Fruit fly (Drosophila melanogaster) whole organism, embryonic: Measurements from ENCODE around the gene CG6923.
A peak's percentile ranks its signal among the peaks of the same experiment; 100 is the strongest.

ENCODE experiments used
- ATbp ChIP-seq: fragments of 200-800 bp; sonication (Bioruptor generic); optimal IDR thresholded peaks from 2 replicates; lab custom pipeline; 2017; ENCODE audit warnings: missing biosample characterization, mild to moderate bottlenecking, missing genetic modification characterization, missing genetic modification reagents
- Atf3 ChIP-seq: fragments of 200-800 bp; sonication (Bioruptor generic); optimal IDR thresholded peaks from 3 replicates; lab custom pipeline; 2016; ENCODE audit warnings: missing biosample characterization, missing genetic modification characterization
- Blimp-1 ChIP-seq: fragments of 200-800 bp; sonication (Bioruptor generic); optimal IDR thresholded peaks from 3 replicates; lab custom pipeline; 2018; ENCODE audit warnings: missing biosample characterization, missing genetic modification characterization, mild to moderate bottlenecking, moderate library complexity, missing genetic modification reagents
- CG12219 ChIP-seq: fragments of 200-800 bp; sonication (Bioruptor generic); optimal IDR thresholded peaks from 3 replicates; lab custom pipeline; 2018; ENCODE audit warnings: missing biosample characterization, mild to moderate bottlenecking, missing genetic modification characterization
- CG12744 ChIP-seq: fragments of 200-800 bp; sonication (Bioruptor generic); optimal IDR thresholded peaks from 2 replicates; lab custom pipeline; 2016; ENCODE audit warnings: missing biosample characterization, missing genetic modification characterization
- CG13296 ChIP-seq: fragments of 200-800 bp; sonication (Bioruptor generic); optimal IDR thresholded peaks from 3 replicates; lab custom pipeline; 2018; ENCODE audit warnings: missing biosample characterization, mild to moderate bottlenecking, missing genetic modification characterization
- CG13624 ChIP-seq: fragments of 200-800 bp; sonication (Bioruptor generic); optimal IDR thresholded peaks from 2 replicates; lab custom pipeline; 2016; ENCODE audit warnings: missing biosample characterization, missing genetic modification characterization
- CG13894 ChIP-seq: fragments of 200-800 bp; sonication (Bioruptor generic); optimal IDR thresholded peaks from 3 replicates; lab custom pipeline; 2018; ENCODE audit warnings: missing biosample characterization, mild to moderate bottlenecking, missing genetic modification characterization, moderate library complexity
- CG14014 ChIP-seq: fragments of 200-800 bp; sonication (Bioruptor generic); IDR thresholded peaks from 2 replicates; pipeline ENCODE4 v1.3.6; 2022; ENCODE audit warnings: missing biosample characterization, missing genetic modification characterization
- CG14710 ChIP-seq: fragments of 200-800 bp; sonication (Bioruptor generic); optimal IDR thresholded peaks from 3 replicates; lab custom pipeline; 2019; ENCODE audit warnings: missing biosample characterization, mild to moderate bottlenecking, missing genetic modification characterization, moderate library complexity
- CG17612 ChIP-seq: fragments of 200-800 bp; sonication (Bioruptor generic); IDR thresholded peaks from 2 replicates; pipeline ENCODE4 v1.3.6; 2022; ENCODE audit warnings: missing biosample characterization, missing genetic modification characterization
- CG17912 ChIP-seq: fragments of 200-800 bp; sonication (Bioruptor generic); optimal IDR thresholded peaks from 2 replicates; lab custom pipeline; 2018; ENCODE audit warnings: missing biosample characterization, mild to moderate bottlenecking, missing genetic modification characterization
- CG30020 ChIP-seq: fragments of 200-800 bp; optimal IDR thresholded peaks from 2 replicates; lab custom pipeline; 2019; ENCODE audit warnings: missing biosample characterization, mild to moderate bottlenecking, missing genetic modification characterization, moderate library complexity
- CG32772 ChIP-seq: fragments of 200-800 bp; sonication (Bioruptor generic); IDR thresholded peaks from 2 replicates; pipeline ENCODE4 v1.3.6; 2022; ENCODE audit warnings: missing biosample characterization, missing genetic modification characterization
- CG4424 ChIP-seq: fragments of 200-800 bp; sonication (Bioruptor generic); optimal IDR thresholded peaks from 3 replicates; lab custom pipeline; 2016; ENCODE audit warnings: missing biosample characterization, missing genetic modification characterization
- CG4820 ChIP-seq: fragments of 200-800 bp; sonication (Bioruptor generic); optimal IDR thresholded peaks from 3 replicates; lab custom pipeline; 2016; ENCODE audit warnings: missing biosample characterization, missing genetic modification characterization
- CG5180 ChIP-seq: fragments of 200-800 bp; sonication (Bioruptor generic); optimal IDR thresholded peaks from 3 replicates; lab custom pipeline; 2017; ENCODE audit warnings: missing biosample characterization, missing genetic modification characterization, mild to moderate bottlenecking, moderate library complexity, missing genetic modification reagents
- CG6254 ChIP-seq: fragments of 200-800 bp; sonication (Bioruptor generic); optimal IDR thresholded peaks from 3 replicates; lab custom pipeline; 2017; ENCODE audit warnings: mild to moderate bottlenecking, missing biosample characterization, missing genetic modification reagents, missing genetic modification characterization
- CG6765 ChIP-seq: fragments of 200-800 bp; sonication (Bioruptor generic); optimal IDR thresholded peaks from 3 replicates; lab custom pipeline; 2017; ENCODE audit warnings: missing biosample characterization, mild to moderate bottlenecking, missing genetic modification characterization
- CG8089 ChIP-seq: fragments of 200-800 bp; sonication (Bioruptor generic); optimal IDR thresholded peaks from 3 replicates; lab custom pipeline; 2016; ENCODE audit warnings: missing biosample characterization, missing genetic modification characterization
- CG8359 ChIP-seq: fragments of 200-800 bp; sonication (Bioruptor generic); optimal IDR thresholded peaks from 2 replicates; lab custom pipeline; 2017; ENCODE audit warnings: missing biosample characterization, mild to moderate bottlenecking, missing genetic modification characterization, borderline replicate concordance
- CG9817 ChIP-seq: fragments of 200-800 bp; sonication (Bioruptor generic); optimal IDR thresholded peaks from 2 replicates; lab custom pipeline; 2018; ENCODE audit warnings: missing biosample characterization, mild to moderate bottlenecking, missing genetic modification characterization, moderate library complexity
- D19A ChIP-seq: fragments of 200-800 bp; optimal IDR thresholded peaks from 3 replicates; lab custom pipeline; 2019; ENCODE audit warnings: missing biosample characterization, mild to moderate bottlenecking, missing genetic modification characterization, moderate library complexity
- Dp ChIP-seq: fragments of 200-800 bp; sonication (Bioruptor generic); optimal IDR thresholded peaks from 2 replicates; lab custom pipeline; 2018; ENCODE audit warnings: missing biosample characterization, mild to moderate bottlenecking, missing genetic modification characterization, moderate library complexity
- Gug ChIP-seq: fragments of 200-800 bp; sonication (Bioruptor generic); IDR thresholded peaks from 4 replicates; pipeline ENCODE4 v1.3.6; 2022; ENCODE audit warnings: missing biosample characterization, missing genetic modification characterization
- Hmr ChIP-seq: fragments of 200-800 bp; sonication (Bioruptor generic); optimal IDR thresholded peaks from 3 replicates; lab custom pipeline; 2017; ENCODE audit warnings: mild to moderate bottlenecking, missing biosample characterization, missing genetic modification reagents, missing genetic modification characterization
- Hr51 ChIP-seq, 2 experiments: fragments of 200-800 bp; sonication (Bioruptor generic); optimal IDR thresholded peaks; 2 replicates in 1 of 2; 3 replicates in 1 of 2; lab custom pipeline; 2016 to 2018; ENCODE audit warnings: missing biosample characterization in 2 of 2, missing genetic modification characterization in 2 of 2, mild to moderate bottlenecking in 1 of 2, moderate library complexity in 1 of 2
- bigmax ChIP-seq: fragments of 200-800 bp; sonication (Bioruptor generic); optimal IDR thresholded peaks from 2 replicates; lab custom pipeline; 2018; ENCODE audit warnings: missing biosample characterization, mild to moderate bottlenecking, missing genetic modification characterization
- btn ChIP-seq: fragments of 200-800 bp; sonication (Bioruptor generic); optimal IDR thresholded peaks from 2 replicates; lab custom pipeline; 2016; ENCODE audit warnings: missing biosample characterization, missing genetic modification characterization
- cato ChIP-seq: fragments of 200-800 bp; sonication (Bioruptor generic); optimal IDR thresholded peaks from 2 replicates; lab custom pipeline; 2016; ENCODE audit warnings: missing biosample characterization, missing genetic modification characterization, borderline replicate concordance
- ci ChIP-seq: fragments of 200-800 bp; sonication (Bioruptor generic); IDR thresholded peaks from 3 replicates; pipeline ENCODE4 v1.3.6; 2022; ENCODE audit warnings: missing biosample characterization, missing genetic modification characterization
- da ChIP-seq: fragments of 200-800 bp; sonication (Bioruptor generic); optimal IDR thresholded peaks from 2 replicates; lab custom pipeline; 2016; ENCODE audit warnings: missing biosample characterization, missing genetic modification characterization
- eve ChIP-seq, 2 experiments: fragments of >200 bp; optimal IDR thresholded peaks; 2 replicates each; lab custom pipeline; 2017; ENCODE audit warnings: missing biosample characterization in 2 of 2, missing genetic modification characterization in 2 of 2
- fu2 ChIP-seq: fragments of 200-800 bp; sonication (Bioruptor generic); optimal IDR thresholded peaks from 2 replicates; lab custom pipeline; 2016; ENCODE audit warnings: missing biosample characterization, missing genetic modification characterization
- gro ChIP-seq: fragments of 200-800 bp; sonication (Bioruptor generic); optimal IDR thresholded peaks from 2 replicates; lab custom pipeline; 2016; ENCODE audit warnings: missing biosample characterization, missing genetic modification characterization
- hkb ChIP-seq, 2 experiments: fragments of 200-800 bp in 1 of 2; fragments of >200 bp in 1 of 2; sonication (Bioruptor generic) in 1 of 2; IDR thresholded peaks in 1 of 2; optimal IDR thresholded peaks in 1 of 2; 2 replicates each; pipeline versions ENCODE4 v1.3.6 to Lab custom; 2017 to 2022; ENCODE audit warnings: missing biosample characterization in 1 of 2, missing genetic modification characterization in 1 of 2
- inv ChIP-seq: fragments of 200-800 bp; sonication (Bioruptor generic); IDR thresholded peaks from 2 replicates; pipeline ENCODE4 v1.3.6; 2022; ENCODE audit warnings: missing biosample characterization, missing genetic modification characterization; ENCODE audit not compliant: partially characterized antibody
- jigr1 ChIP-seq: fragments of 200-800 bp; sonication (Bioruptor generic); IDR thresholded peaks from 3 replicates; pipeline ENCODE4 v1.3.6; 2022; ENCODE audit warnings: missing biosample characterization, missing genetic modification characterization
- ken ChIP-seq: fragments of 200-800 bp; sonication (Bioruptor generic); IDR thresholded peaks from 3 replicates; pipeline ENCODE4 v1.3.6; 2022; ENCODE audit warnings: missing biosample characterization, missing genetic modification characterization
- knrl ChIP-seq: fragments of 200-800 bp; sonication (Bioruptor generic); IDR thresholded peaks from 3 replicates; pipeline ENCODE4 v1.3.6; 2022; ENCODE audit warnings: missing biosample characterization, missing genetic modification characterization; ENCODE audit not compliant: partially characterized antibody
- luna ChIP-seq: fragments of 200-800 bp; sonication (Bioruptor generic); optimal IDR thresholded peaks from 2 replicates; lab custom pipeline; 2016; ENCODE audit warnings: missing biosample characterization, missing genetic modification characterization
- pfk ChIP-seq: fragments of 200-800 bp; sonication (Bioruptor generic); optimal IDR thresholded peaks from 2 replicates; lab custom pipeline; 2018; ENCODE audit warnings: missing biosample characterization, mild to moderate bottlenecking, missing genetic modification characterization, moderate library complexity
- psq ChIP-seq: fragments of 200-800 bp; sonication (Bioruptor generic); optimal IDR thresholded peaks from 2 replicates; lab custom pipeline; 2017; ENCODE audit warnings: missing biosample characterization, missing genetic modification characterization
- schlank ChIP-seq: fragments of 200-800 bp; sonication (Bioruptor generic); optimal IDR thresholded peaks from 2 replicates; lab custom pipeline; 2018; ENCODE audit warnings: missing biosample characterization, mild to moderate bottlenecking, missing genetic modification characterization
- sim ChIP-seq: fragments of 200-800 bp; sonication (Bioruptor generic); IDR thresholded peaks from 2 replicates; pipeline ENCODE4 v1.3.6; 2022; ENCODE audit warnings: missing biosample characterization, missing genetic modification characterization
- stc ChIP-seq: fragments of 200-800 bp; sonication (Bioruptor generic); IDR thresholded peaks from 2 replicates; pipeline ENCODE4 v1.3.6; 2022; ENCODE audit warnings: missing biosample characterization, missing genetic modification characterization
- sug ChIP-seq: fragments of 200-800 bp; optimal IDR thresholded peaks from 2 replicates; lab custom pipeline; 2019; ENCODE audit warnings: missing biosample characterization, mild to moderate bottlenecking, missing genetic modification characterization, moderate library complexity
- tgo ChIP-seq: fragments of 200-800 bp; sonication (Bioruptor generic); IDR thresholded peaks from 3 replicates; pipeline ENCODE4 v1.3.6; 2022; ENCODE audit warnings: missing biosample characterization, missing genetic modification characterization
- tin ChIP-seq: fragments of 200-800 bp; sonication (Bioruptor generic); optimal IDR thresholded peaks from 3 replicates; lab custom pipeline; 2016; ENCODE audit warnings: missing biosample characterization, missing genetic modification characterization
- tll ChIP-seq, 2 experiments: fragments of 200-800 bp in 1 of 2; fragments of >200 bp in 1 of 2; sonication (Bioruptor generic) in 1 of 2; optimal IDR thresholded peaks; 2 replicates each; lab custom pipeline; 2017 to 2019; ENCODE audit warnings: missing biosample characterization in 2 of 2, missing genetic modification characterization in 2 of 2, mild to moderate bottlenecking in 1 of 2, moderate library complexity in 1 of 2

CG6923 gene

dm6 chr3R:11777058-11777457, 27.2 kb upstream of the CG6923 start (continued):
- no peak for TF ChIP-seq CG4424 (GFP tag; lab: Kevin White, UChicago)
- TF ChIP-seq Atf3 (GFP tag; lab: Kevin White, UChicago), result no peak
- no peak for TF ChIP-seq CG17912 (GFP tag; lab: Kevin White, UChicago)
- TF ChIP-seq D19A, result peak; percentile 69
- no peak for TF ChIP-seq Dp (GFP tag; lab: Kevin White, UChicago)
- TF ChIP-seq fu2, result no peak
- no peak for TF ChIP-seq da (GFP tag; lab: Kevin White, UChicago)
- TF ChIP-seq luna (GFP tag; lab: Kevin White, UChicago), result no peak
- TF ChIP-seq CG17612, result no peak
- no peak for TF ChIP-seq CG13624
- no peak for TF ChIP-seq Hmr
- TF ChIP-seq CG6254 (GFP tag; lab: Kevin White, UChicago), result peak; percentile 47
- TF ChIP-seq ATbp, result no peak
- no peak for TF ChIP-seq CG8089 (GFP tag; lab: Kevin White, UChicago)
- no peak for TF ChIP-seq jigr1 (GFP tag; lab: Robert Waterston, UW)
- 0 out of 2 replicates have a peak, but pooled peaks have one; percentile 11 for TF ChIP-seq inv (GFP tag; lab: Robert Waterston, UW)
- peak; percentile 4 for TF ChIP-seq btn (GFP tag; lab: Kevin White, UChicago)
- peak; percentile 10 for TF ChIP-seq CG12744
- TF ChIP-seq CG13296, result no peak
- no peak for TF ChIP-seq Hr51 (GFP tag; optimal IDR thresholded peaks at IDR 0.05; lab: Kevin White, UChicago)
- TF ChIP-seq CG13894, result peak; percentile 20
- TF ChIP-seq gro (GFP tag; lab: Kevin White, UChicago), result no peak
- TF ChIP-seq CG32772 (GFP tag; lab: Robert Waterston, UW), result no peak
- TF ChIP-seq CG30020 (tag; lab: Kevin White, UChicago), result no peak
- TF ChIP-seq CG12219 (GFP tag; lab: Kevin White, UChicago), result no peak
- TF ChIP-seq ci, result no peak; the same call in 2 of the 3 replicates
- no peak for TF ChIP-seq schlank (tag; lab: Kevin White, UChicago)
- no peak for TF ChIP-seq CG8359 (GFP tag; lab: Kevin White, UChicago)
- peak; percentile 60 for TF ChIP-seq Blimp-1 (GFP tag; lab: Kevin White, UChicago)
- no peak for TF ChIP-seq tgo (GFP tag; lab: Robert Waterston, UW)
- TF ChIP-seq bigmax, result no peak
- no peak for TF ChIP-seq sim (GFP tag; lab: Robert Waterston, UW)
- TF ChIP-seq CG4820 (GFP tag; lab: Kevin White, UChicago), result no peak
- no peak for TF ChIP-seq psq (GFP tag; lab: Kevin White, UChicago)
- TF ChIP-seq eve (GFP tag; optimal IDR thresholded peaks at IDR 0.05; lab: Kevin White, UChicago), result no peak
- no peak for TF ChIP-seq tin
- TF ChIP-seq knrl, result no peak
- TF ChIP-seq CG9817 (tag; lab: Kevin White, UChicago), result no peak
- no peak for TF ChIP-seq CG6765
- TF ChIP-seq tll (GFP tag; optimal IDR thresholded peaks at IDR 0.05; lab: Kevin White, UChicago), result no peak
- TF ChIP-seq CG14710, result no peak
- no peak for TF ChIP-seq CG5180 (GFP tag; lab: Kevin White, UChicago)
- TF ChIP-seq pfk (GFP tag; lab: Kevin White, UChicago), result no peak
- no peak for TF ChIP-seq cato (GFP tag; lab: Kevin White, UChicago)
- no peak for TF ChIP-seq stc
- TF ChIP-seq Gug (GFP tag; lab: Robert Waterston, UW), result 0 out of 4 replicates have a peak, but pooled peaks have one; percentile 31
- TF ChIP-seq hkb (optimal IDR thresholded peaks at IDR 0.05; lab: Kevin White, UChicago), result no peak
- peak; percentile 30; the same call in 1 of the 2 replicates for TF ChIP-seq hkb (GFP tag; IDR thresholded peaks at IDR 0.05; lab: Robert Waterston, UW)
- 0 out of 3 replicates have a peak, but pooled peaks have one; percentile 41 for TF ChIP-seq ken (GFP tag; lab: Robert Waterston, UW)
- TF ChIP-seq CG14014 (GFP tag; lab: Robert Waterston, UW), result no peak; the same call in 1 of the 2 replicates
- no peak for TF ChIP-seq sug
